Fruit fly (Drosophila melanogaster): ENCODE results near the gene nur.

Gene nur

dm6 chr2L:13770884-13771283 lies 34.9 kb downstream of the nur start (continued):
- TF ChIP-seq CG12659 (GFP tag; optimal IDR thresholded peaks at IDR 0.05) (peak; percentile 28), Doc3 (GFP tag; IDR thresholded peaks at IDR 0.05; ENCODE audit: partially characterized antibody) (peak; percentile 60), bbx (GFP tag; IDR thresholded peaks at IDR 0.05; ENCODE audit: partially characterized antibody) (peak; percentile 70; the same call in 1 of the 2 replicates), ara (GFP tag; IDR thresholded peaks at IDR 0.05) (no peak), H2.0 (GFP tag; IDR thresholded peaks at IDR 0.05) (no peak), CG2889 (GFP tag; IDR thresholded peaks at IDR 0.05) (no peak), CG6765 (GFP tag; optimal IDR thresholded peaks at IDR 0.05) (no peak), CG4617 (GFP tag; optimal IDR thresholded peaks at IDR 0.05; ENCODE audit: borderline replicate concordance) (peak; percentile 80), grn (GFP tag; optimal IDR thresholded peaks at IDR 0.05) (no peak), Hr78 (GFP tag; optimal IDR thresholded peaks at IDR 0.05) (no peak), pnt (GFP tag; optimal IDR thresholded peaks at IDR 0.05) (no peak), CG11696 (GFP tag; IDR thresholded peaks at IDR 0.05) (no peak), phol (tag; optimal IDR thresholded peaks at IDR 0.05) (no peak), CG10959 (GFP tag; IDR thresholded peaks at IDR 0.05) (no peak), CG11504 (tag; optimal IDR thresholded peaks at IDR 0.05) (no peak), ttk (GFP tag; IDR thresholded peaks at IDR 0.05) (no peak), Gsc (GFP tag; IDR thresholded peaks at IDR 0.05) (no peak), pho (GFP tag; optimal IDR thresholded peaks at IDR 0.05) (no peak), BtbVII (GFP tag; optimal IDR thresholded peaks at IDR 0.05) (no peak), ewg (GFP tag; optimal IDR thresholded peaks at IDR 0.05) (no peak), CG17385 (GFP tag; optimal IDR thresholded peaks at IDR 0.05) (peak; percentile 97), CG16813 (GFP tag; IDR thresholded peaks at IDR 0.05; ENCODE audit: partially characterized antibody) (peak; percentile 55; the same call in 2 of the 3 replicates), nau (GFP tag; optimal IDR thresholded peaks at IDR 0.05) (no peak)

dm6 chr2L:13773697-13774096 lies 37.8 kb downstream of the nur start, which contains the start of gene CG43376:
CG43376 (plus strand) TSS chr2L:13773997.
- no peak for TF ChIP-seq CG8089 (GFP tag; optimal IDR thresholded peaks at IDR 0.05)
- no peak for TF ChIP-seq knrl (GFP tag; IDR thresholded peaks at IDR 0.05; ENCODE audit: partially characterized antibody)
- no peak for TF ChIP-seq Sry-δ (GFP tag; optimal IDR thresholded peaks at IDR 0.05)
- no peak for TF ChIP-seq CG12104 (GFP tag; optimal IDR thresholded peaks at IDR 0.05)
- TF ChIP-seq Kr (GFP tag; optimal IDR thresholded peaks at IDR 0.05): no peak
- no peak for TF ChIP-seq amos (GFP tag; IDR thresholded peaks at IDR 0.05; ENCODE audit: partially characterized antibody)
- TF ChIP-seq Neu2 (GFP tag; optimal IDR thresholded peaks at IDR 0.05; ENCODE audit: borderline replicate concordance): no peak
- TF ChIP-seq CTCF (GFP tag; optimal IDR thresholded peaks at IDR 0.05): no peak
- TF ChIP-seq Vsx1 (GFP tag; optimal IDR thresholded peaks at IDR 0.05): no peak
- TF ChIP-seq D19A (tag; optimal IDR thresholded peaks at IDR 0.05): no peak
- TF ChIP-seq Dip3 (GFP tag; optimal IDR thresholded peaks at IDR 0.05): no peak
- no peak for TF ChIP-seq ATbp (GFP tag; optimal IDR thresholded peaks at IDR 0.05)
- no peak for TF ChIP-seq CG14965 (GFP tag; optimal IDR thresholded peaks at IDR 0.05; ENCODE audit: borderline replicate concordance)
- TF ChIP-seq br (optimal IDR thresholded peaks at IDR 0.05): no peak
- no peak for TF ChIP-seq CG10267 (tag; optimal IDR thresholded peaks at IDR 0.05)
- no peak for TF ChIP-seq CG16863 (GFP tag; optimal IDR thresholded peaks at IDR 0.05)
- no peak for TF ChIP-seq CG14050 (GFP tag; IDR thresholded peaks at IDR 0.05)
- no peak for TF ChIP-seq Scr (GFP tag; IDR thresholded peaks at IDR 0.05; ENCODE audit: partially characterized antibody)
- no peak for TF ChIP-seq lilli (GFP tag; optimal IDR thresholded peaks at IDR 0.05)
